Fruit fly (Drosophila melanogaster): Measurements from ENCODE around the gene Ptpmeg2.

Ptpmeg2 gene

dm6 chrX:9600083-9600817, 58.7 kb downstream of the Ptpmeg2 start:
- TF ChIP-seq fd96Ca (GFP tag; IDR thresholded peaks at IDR 0.05) (peak; percentile 60; the same call in 2 of the 3 replicates), gl (tag; optimal IDR thresholded peaks at IDR 0.05) (peak; percentile 15), CG13204 (GFP tag; optimal IDR thresholded peaks at IDR 0.05) (no peak), EcR (GFP tag; optimal IDR thresholded peaks at IDR 0.05) (no peak), Ets98B (GFP tag; IDR thresholded peaks at IDR 0.05) (peak; percentile 61; the same call in 1 of the 2 replicates), CG12605 (GFP tag; IDR thresholded peaks at IDR 0.05) (peak; percentile 81), CG9948 (tag; optimal IDR thresholded peaks at IDR 0.05) (peak; percentile 69), CG17806 (tag; optimal IDR thresholded peaks at IDR 0.05) (peak; percentile 61), CG14655 (GFP tag; optimal IDR thresholded peaks at IDR 0.05) (no peak), rn (GFP tag; IDR thresholded peaks at IDR 0.05) (no peak), CG15710 (tag; optimal IDR thresholded peaks at IDR 0.05) (peak; percentile 66), Snoo (tag; optimal IDR thresholded peaks at IDR 0.05) (peak; percentile 62), CG34367 (tag; optimal IDR thresholded peaks at IDR 0.05) (peak; percentile 59), Pif1B (GFP tag; optimal IDR thresholded peaks at IDR 0.05) (peak; percentile 72), D1 (tag; optimal IDR thresholded peaks at IDR 0.05) (no peak), CG32121 (GFP tag; IDR thresholded peaks at IDR 0.05) (peak; percentile 46; the same call in 1 of the 2 replicates), Pif1A (GFP tag; optimal IDR thresholded peaks at IDR 0.05) (no peak), CG4496 (GFP tag; IDR thresholded peaks at IDR 0.05) (peak; percentile 51; the same call in 1 of the 3 replicates), CG8301 (tag; optimal IDR thresholded peaks at IDR 0.05) (peak; percentile 72), CG8159 (tag; optimal IDR thresholded peaks at IDR 0.05) (peak; percentile 79), CG10348 (GFP tag; IDR thresholded peaks at IDR 0.05) (no peak)

dm6 chrX:9599158-9600082, 59.5 kb downstream of the Ptpmeg2 start:
- no peak for TF ChIP-seq CG14655 (GFP tag; optimal IDR thresholded peaks at IDR 0.05)
- peak; percentile 63 for TF ChIP-seq EcR (GFP tag; optimal IDR thresholded peaks at IDR 0.05)
- TF ChIP-seq CG10348 (GFP tag; IDR thresholded peaks at IDR 0.05) = no peak
- TF ChIP-seq CG8159 (tag; optimal IDR thresholded peaks at IDR 0.05) = no peak
- no peak for TF ChIP-seq gl (tag; optimal IDR thresholded peaks at IDR 0.05)

- TF ChIP-seq CG15710 (tag; optimal IDR thresholded peaks at IDR 0.05) (no peak), CG17806 (tag; optimal IDR thresholded peaks at IDR 0.05) (no peak), CG14655 (GFP tag; optimal IDR thresholded peaks at IDR 0.05) (no peak), EcR (GFP tag; optimal IDR thresholded peaks at IDR 0.05) (no peak), CG34367 (tag; optimal IDR thresholded peaks at IDR 0.05) (no peak), rn (GFP tag; IDR thresholded peaks at IDR 0.05) (no peak), CG9948 (tag; optimal IDR thresholded peaks at IDR 0.05) (no peak), CG13204 (GFP tag; optimal IDR thresholded peaks at IDR 0.05) (no peak), D1 (tag; optimal IDR thresholded peaks at IDR 0.05) (no peak), gl (tag; optimal IDR thresholded peaks at IDR 0.05) (no peak), CG12605 (GFP tag; IDR thresholded peaks at IDR 0.05) (no peak), fd96Ca (GFP tag; IDR thresholded peaks at IDR 0.05) (no peak), CG4496 (GFP tag; IDR thresholded peaks at IDR 0.05) (no peak), CG32121 (GFP tag; IDR thresholded peaks at IDR 0.05) (no peak)
These were observed 60.8 kb downstream of the Ptpmeg2 start for dm6 chrX:9598106-9598505.

dm6 chrX:9595312-9595931, 63.5 kb downstream of the Ptpmeg2 start:
- TF ChIP-seq Pif1B (GFP tag; optimal IDR thresholded peaks at IDR 0.05) (no peak), CG8301 (tag; optimal IDR thresholded peaks at IDR 0.05) (no peak), CG15710 (tag; optimal IDR thresholded peaks at IDR 0.05) (no peak), Ets98B (GFP tag; IDR thresholded peaks at IDR 0.05) (no peak), CG32121 (GFP tag; IDR thresholded peaks at IDR 0.05) (no peak), CG14655 (GFP tag; optimal IDR thresholded peaks at IDR 0.05) (no peak)

- TF ChIP-seq CG15710 (tag; optimal IDR thresholded peaks at IDR 0.05) (no peak), CG4496 (GFP tag; IDR thresholded peaks at IDR 0.05) (no peak), rn (GFP tag; IDR thresholded peaks at IDR 0.05) (no peak), CG10348 (GFP tag; IDR thresholded peaks at IDR 0.05) (no peak), CG13204 (GFP tag; optimal IDR thresholded peaks at IDR 0.05) (no peak), CG34367 (tag; optimal IDR thresholded peaks at IDR 0.05) (no peak), CG12605 (GFP tag; IDR thresholded peaks at IDR 0.05) (no peak), CG17806 (tag; optimal IDR thresholded peaks at IDR 0.05) (no peak), CG32121 (GFP tag; IDR thresholded peaks at IDR 0.05) (no peak), EcR (GFP tag; optimal IDR thresholded peaks at IDR 0.05) (no peak), gl (tag; optimal IDR thresholded peaks at IDR 0.05) (no peak), CG8301 (tag; optimal IDR thresholded peaks at IDR 0.05) (no peak), CG9948 (tag; optimal IDR thresholded peaks at IDR 0.05) (no peak), Ets98B (GFP tag; IDR thresholded peaks at IDR 0.05) (no peak), fd96Ca (GFP tag; IDR thresholded peaks at IDR 0.05) (no peak), CG14655 (GFP tag; optimal IDR thresholded peaks at IDR 0.05) (no peak), Snoo (tag; optimal IDR thresholded peaks at IDR 0.05) (no peak), Pif1A (GFP tag; optimal IDR thresholded peaks at IDR 0.05) (no peak), CG8159 (tag; optimal IDR thresholded peaks at IDR 0.05) (no peak)
These were observed 64.5 kb downstream of the Ptpmeg2 start for dm6 chrX:9594446-9594845.

Data from whole organism, pupa.